Fruit fly (Drosophila melanogaster) whole organism, embryonic: Measurements from ENCODE around the gene PH4alphaNE2.

Experiments
- CG10147 ChIP-seq: fragments of 200-800 bp; sonication (Bioruptor generic); optimal IDR thresholded peaks from 2 replicates; lab custom pipeline; 2019; ENCODE audit warnings: missing biosample characterization, mild to moderate bottlenecking, missing genetic modification characterization, moderate library complexity
- CG14860 ChIP-seq: fragments of 200-800 bp; sonication (Bioruptor generic); IDR thresholded peaks from 3 replicates; pipeline ENCODE4 v1.3.6; 2022; ENCODE audit warnings: missing biosample characterization, missing genetic modification characterization; ENCODE audit not compliant: partially characterized antibody
- CG15073 ChIP-seq: fragments of 200-800 bp; sonication (Bioruptor generic); optimal IDR thresholded peaks from 2 replicates; lab custom pipeline; 2016; ENCODE audit warnings: missing biosample characterization, missing genetic modification characterization
- CG15514 ChIP-seq: fragments of 200-800 bp; sonication (Bioruptor generic); optimal IDR thresholded peaks from 3 replicates; lab custom pipeline; 2017; ENCODE audit warnings: missing biosample characterization, missing genetic modification characterization, mild to moderate bottlenecking, moderate library complexity, missing genetic modification reagents
- CG18011 ChIP-seq: fragments of 200-800 bp; sonication (Bioruptor generic); optimal IDR thresholded peaks from 2 replicates; lab custom pipeline; 2017; ENCODE audit warnings: missing biosample characterization, missing genetic modification characterization, mild to moderate bottlenecking, moderate library complexity, missing genotype
- CG1832 ChIP-seq: fragments of 200-800 bp; sonication (Bioruptor generic); optimal IDR thresholded peaks from 2 replicates; lab custom pipeline; 2017; ENCODE audit warnings: missing biosample characterization, mild to moderate bottlenecking, missing genetic modification characterization, inconsistent platforms
- CG18599 ChIP-seq: fragments of 200-800 bp; sonication (Bioruptor generic); optimal IDR thresholded peaks from 3 replicates; lab custom pipeline; 2017; ENCODE audit warnings: missing biosample characterization, missing genetic modification characterization, mild to moderate bottlenecking, moderate library complexity, missing genetic modification reagents
- CG2120 ChIP-seq: fragments of 200-800 bp; sonication (Bioruptor generic); optimal IDR thresholded peaks from 3 replicates; lab custom pipeline; 2016; ENCODE audit warnings: missing biosample characterization, missing genetic modification characterization
- CG2678 ChIP-seq: fragments of 200-800 bp; sonication (Bioruptor generic); optimal IDR thresholded peaks from 3 replicates; lab custom pipeline; 2019; ENCODE audit warnings: missing biosample characterization, mild to moderate bottlenecking, missing genetic modification characterization, moderate library complexity
- CG30403 ChIP-seq: fragments of 200-800 bp; sonication (Bioruptor generic); optimal IDR thresholded peaks from 3 replicates; lab custom pipeline; 2016; ENCODE audit warnings: missing biosample characterization, missing genetic modification characterization
- CG31224 ChIP-seq: fragments of 200-800 bp; sonication (Bioruptor generic); IDR thresholded peaks from 2 replicates; pipeline ENCODE4 v1.3.6; 2022; ENCODE audit warnings: missing biosample characterization, missing genetic modification characterization
- CG3726 ChIP-seq: fragments of 200-800 bp; sonication (Bioruptor generic); IDR thresholded peaks from 3 replicates; pipeline ENCODE4, ENCODE4 v1.3.6; 2022; ENCODE audit warnings: missing biosample characterization, missing genetic modification characterization
- CG4617 ChIP-seq: fragments of 200-800 bp; sonication (Bioruptor generic); optimal IDR thresholded peaks from 3 replicates; lab custom pipeline; 2016; ENCODE audit warnings: missing biosample characterization, missing genetic modification characterization, borderline replicate concordance
- CG4854 ChIP-seq: fragments of 200-800 bp; sonication (Bioruptor generic); optimal IDR thresholded peaks from 2 replicates; lab custom pipeline; 2016; ENCODE audit warnings: missing biosample characterization, missing genetic modification characterization, inconsistent platforms
- CG5180 ChIP-seq: fragments of 200-800 bp; sonication (Bioruptor generic); optimal IDR thresholded peaks from 3 replicates; lab custom pipeline; 2017; ENCODE audit warnings: missing biosample characterization, missing genetic modification characterization, mild to moderate bottlenecking, moderate library complexity, missing genetic modification reagents
- CG6765 ChIP-seq: fragments of 200-800 bp; sonication (Bioruptor generic); optimal IDR thresholded peaks from 3 replicates; lab custom pipeline; 2017; ENCODE audit warnings: missing biosample characterization, mild to moderate bottlenecking, missing genetic modification characterization
- CG6813 ChIP-seq: fragments of 200-800 bp; sonication (Bioruptor generic); optimal IDR thresholded peaks from 2 replicates; lab custom pipeline; 2017; ENCODE audit warnings: missing biosample characterization, missing genetic modification characterization, mild to moderate bottlenecking, moderate library complexity, missing genetic modification reagents
- CG7556 ChIP-seq: fragments of 200-800 bp; sonication (Bioruptor generic); optimal IDR thresholded peaks from 2 replicates; lab custom pipeline; 2017; ENCODE audit warnings: missing biosample characterization, mild to moderate bottlenecking, missing genetic modification characterization
- CG7839 ChIP-seq: fragments of 200-800 bp; sonication (Bioruptor generic); optimal IDR thresholded peaks from 3 replicates; lab custom pipeline; 2018; ENCODE audit warnings: missing biosample characterization, mild to moderate bottlenecking, missing genetic modification characterization, moderate library complexity
- E2f2 ChIP-seq: fragments of 200-800 bp; sonication (Bioruptor generic); IDR thresholded peaks from 2 replicates; pipeline ENCODE4 v1.3.6; 2022; ENCODE audit warnings: missing biosample characterization, missing genetic modification characterization
- Fer1 ChIP-seq: fragments of 200-800 bp; sonication (Bioruptor generic); optimal IDR thresholded peaks from 2 replicates; lab custom pipeline; 2017; ENCODE audit warnings: missing biosample characterization, mild to moderate bottlenecking, missing genetic modification characterization
- Gsc ChIP-seq: fragments of 200-800 bp; sonication (Bioruptor generic); IDR thresholded peaks from 2 replicates; pipeline ENCODE4 v1.3.6; 2022; ENCODE audit warnings: missing biosample characterization, missing genetic modification characterization
- HHEX ChIP-seq: fragments of 200-800 bp; sonication (Bioruptor generic); optimal IDR thresholded peaks from 3 replicates; lab custom pipeline; 2017; ENCODE audit warnings: missing biosample characterization, mild to moderate bottlenecking, missing genetic modification characterization, missing genetic modification reagents
- HLH4C ChIP-seq: fragments of 200-800 bp; sonication (Bioruptor generic); IDR thresholded peaks from 3 replicates; pipeline ENCODE4 v1.3.6; 2022; ENCODE audit warnings: missing biosample characterization, missing genetic modification characterization; ENCODE audit not compliant: partially characterized antibody
- Hand ChIP-seq: fragments of 200-800 bp; sonication (Bioruptor generic); optimal IDR thresholded peaks from 2 replicates; lab custom pipeline; 2017; ENCODE audit warnings: mild to moderate bottlenecking, missing biosample characterization, missing genetic modification reagents, missing genetic modification characterization
- HmgD ChIP-seq: fragments of 200-800 bp; sonication (Bioruptor generic); optimal IDR thresholded peaks from 3 replicates; lab custom pipeline; 2016; ENCODE audit warnings: missing biosample characterization, missing genetic modification characterization
- Hr51 ChIP-seq, 2 experiments: fragments of 200-800 bp; sonication (Bioruptor generic); optimal IDR thresholded peaks; 2 replicates in 1 of 2; 3 replicates in 1 of 2; lab custom pipeline; 2016 to 2018; ENCODE audit warnings: missing biosample characterization in 2 of 2, missing genetic modification characterization in 2 of 2, mild to moderate bottlenecking in 1 of 2, moderate library complexity in 1 of 2
- MTF-1 ChIP-seq: fragments of 200-800 bp; sonication (Bioruptor generic); optimal IDR thresholded peaks from 2 replicates; lab custom pipeline; 2018; ENCODE audit warnings: missing biosample characterization, mild to moderate bottlenecking, missing genetic modification characterization, borderline replicate concordance
- Myb ChIP-seq: fragments of 200-800 bp; sonication (Bioruptor generic); optimal IDR thresholded peaks from 2 replicates; lab custom pipeline; 2016; ENCODE audit warnings: missing biosample characterization, missing genetic modification characterization
- Nf-YA ChIP-seq: fragments of 200-800 bp; sonication (Bioruptor generic); IDR thresholded peaks from 2 replicates; pipeline ENCODE4 v1.3.6; 2022; ENCODE audit warnings: missing biosample characterization, missing genetic modification characterization
- Ptx1 ChIP-seq: fragments of 200-800 bp; sonication (Bioruptor generic); IDR thresholded peaks from 2 replicates; pipeline ENCODE4 v1.3.6; 2022; ENCODE audit warnings: missing biosample characterization, missing genetic modification characterization
- Rfx ChIP-seq: fragments of 200-800 bp; sonication (Bioruptor generic); IDR thresholded peaks from 2 replicates; pipeline ENCODE4 v1.3.6; 2022; ENCODE audit warnings: missing biosample characterization, missing genetic modification characterization
- Six4 ChIP-seq: fragments of 200-800 bp; sonication (Bioruptor generic); optimal IDR thresholded peaks from 2 replicates; lab custom pipeline; 2016; ENCODE audit warnings: missing biosample characterization, missing genetic modification characterization
- Sry-β ChIP-seq: fragments of 200-800 bp; sonication (Bioruptor generic); optimal IDR thresholded peaks from 2 replicates; lab custom pipeline; 2018; ENCODE audit warnings: missing biosample characterization, mild to moderate bottlenecking, missing genetic modification characterization, moderate library complexity
- Taf1 ChIP-seq: fragments of 200-800 bp; sonication (Bioruptor generic); IDR thresholded peaks from 2 replicates; pipeline ENCODE4 v1.3.6; 2022; ENCODE audit warnings: missing biosample characterization, missing genetic modification characterization
- Vsx1 ChIP-seq: fragments of 200-800 bp; sonication (Bioruptor generic); optimal IDR thresholded peaks from 2 replicates; lab custom pipeline; 2017; ENCODE audit warnings: missing biosample characterization, mild to moderate bottlenecking, missing genetic modification characterization, missing genetic modification reagents
- abd-A ChIP-seq: fragments of 200-800 bp; sonication (Bioruptor generic); optimal IDR thresholded peaks from 3 replicates; lab custom pipeline; 2019; ENCODE audit warnings: missing biosample characterization, mild to moderate bottlenecking, missing genetic modification characterization, moderate library complexity
- dimm ChIP-seq: fragments of 200-800 bp; sonication (Bioruptor generic); IDR thresholded peaks from 2 replicates; pipeline ENCODE4 v1.3.6; 2022; ENCODE audit warnings: missing biosample characterization, missing genetic modification characterization
- dmrt99B ChIP-seq: fragments of 200-800 bp; sonication (Bioruptor generic); optimal IDR thresholded peaks from 2 replicates; lab custom pipeline; 2018; ENCODE audit warnings: missing biosample characterization, mild to moderate bottlenecking, missing genetic modification characterization, moderate library complexity
- fd3F ChIP-seq: fragments of 200-800 bp; sonication (Bioruptor generic); optimal IDR thresholded peaks from 2 replicates; lab custom pipeline; 2018; ENCODE audit warnings: missing biosample characterization, mild to moderate bottlenecking, missing genetic modification characterization, moderate library complexity
- gem ChIP-seq: fragments of 200-800 bp; sonication (Bioruptor generic); optimal IDR thresholded peaks from 2 replicates; lab custom pipeline; 2019; ENCODE audit warnings: missing biosample characterization, mild to moderate bottlenecking, missing genetic modification characterization, moderate library complexity
- klu ChIP-seq: fragments of 200-800 bp; sonication (Bioruptor generic); IDR thresholded peaks from 2 replicates; pipeline ENCODE4 v1.3.6; 2022; ENCODE audit warnings: missing biosample characterization, missing genetic modification characterization
- knrl ChIP-seq: fragments of 200-800 bp; sonication (Bioruptor generic); IDR thresholded peaks from 3 replicates; pipeline ENCODE4 v1.3.6; 2022; ENCODE audit warnings: missing biosample characterization, missing genetic modification characterization; ENCODE audit not compliant: partially characterized antibody
- maf-S ChIP-seq: fragments of 200-800 bp; sonication (Bioruptor generic); optimal IDR thresholded peaks from 2 replicates; lab custom pipeline; 2016; ENCODE audit warnings: missing biosample characterization, missing genetic modification characterization
- pan ChIP-seq, 4 experiments: fragments of >200 bp in 3 of 4; fragments of 200-800 bp in 1 of 4; sonication (Bioruptor generic) in 1 of 4; optimal IDR thresholded peaks in 3 of 4; IDR thresholded peaks in 1 of 4; 2 replicates each; pipeline versions ENCODE4 v1.3.6 to Lab custom; 2017 to 2022; ENCODE audit warnings: missing biosample characterization in 2 of 4, missing genetic modification characterization in 2 of 4, mixed read lengths in 1 of 4
- rib ChIP-seq: fragments of 200-800 bp; sonication (Bioruptor generic); IDR thresholded peaks from 2 replicates; pipeline ENCODE4 v1.3.6; 2022; ENCODE audit warnings: missing biosample characterization, missing genetic modification characterization
- slbo ChIP-seq: fragments of 200-800 bp; sonication (Bioruptor generic); IDR thresholded peaks from 2 replicates; pipeline ENCODE4 v1.3.6; 2022; ENCODE audit warnings: missing biosample characterization, missing genetic modification characterization
- tio ChIP-seq: fragments of 200-800 bp; sonication (Bioruptor generic); optimal IDR thresholded peaks from 2 replicates; lab custom pipeline; 2017; ENCODE audit warnings: missing biosample characterization, missing genetic modification characterization, inconsistent platforms

The PH4alphaNE2 gene

dm6 chr3R:30550044-30550443 is 38.0 kb upstream of the PH4alphaNE2 start (continued):
- TF ChIP-seq Myb (GFP tag; lab: Kevin White, UChicago) (peak; percentile 11), CG18599 (peak; percentile 77), tio (GFP tag; lab: Kevin White, UChicago) (no peak), CG31224 (0 out of 2 replicates have a peak, but pooled peaks have one; percentile 28), klu (no peak), CG14860 (GFP tag; lab: Robert Waterston, UW) (no peak), Taf1 (GFP tag; lab: Robert Waterston, UW) (0 out of 2 replicates have a peak, but pooled peaks have one; percentile 15), CG2120 (GFP tag; lab: Kevin White, UChicago) (peak; percentile 58), Sry-β (GFP tag; lab: Kevin White, UChicago) (no peak), CG7839 (tag; lab: Kevin White, UChicago) (peak; percentile 35), Hr51 (GFP tag; optimal IDR thresholded peaks at IDR 0.05; lab: Kevin White, UChicago) (peak in 1 of 2 experiments; percentile 41), Gsc (GFP tag; lab: Robert Waterston, UW) (no peak), CG15073 (GFP tag; lab: Kevin White, UChicago) (no peak), Vsx1 (GFP tag; lab: Kevin White, UChicago) (no peak), CG6813 (no peak), CG3726 (GFP tag; lab: Robert Waterston, UW) (no peak), knrl (GFP tag; lab: Robert Waterston, UW) (no peak), E2f2 (GFP tag; lab: Robert Waterston, UW) (no peak), pan (optimal IDR thresholded peaks at IDR 0.05; lab: Kevin White, UChicago) (no peak), pan (GFP tag; optimal IDR thresholded peaks at IDR 0.05 in 1 of 2, IDR thresholded peaks at IDR 0.05 in 1 of 2) (peak in 1 of 2 experiments; percentile 38), CG5180 (GFP tag; lab: Kevin White, UChicago) (no peak), CG30403 (GFP tag; lab: Kevin White, UChicago) (peak; percentile 1), CG1832 (no peak), CG4854 (no peak), CG18011 (GFP tag; lab: Kevin White, UChicago) (no peak), dimm (GFP tag; lab: Robert Waterston, UW) (no peak), maf-S (GFP tag; lab: Kevin White, UChicago) (no peak), dmrt99B (peak; percentile 38), HLH4C (no peak), HHEX (GFP tag; lab: Kevin White, UChicago) (peak; percentile 5), Nf-YA (no peak), Ptx1 (GFP tag; lab: Robert Waterston, UW) (0 out of 2 replicates have a peak, but pooled peaks have one; percentile 13), CG7556 (GFP tag; lab: Kevin White, UChicago) (peak; percentile 41), CG6765 (GFP tag; lab: Kevin White, UChicago) (peak; percentile 11), HmgD (GFP tag; lab: Kevin White, UChicago) (no peak), Six4 (GFP tag; lab: Kevin White, UChicago) (no peak), Fer1 (GFP tag; lab: Kevin White, UChicago) (peak; percentile 48), gem (peak; percentile 38), abd-A (peak; percentile 44), fd3F (GFP tag; lab: Kevin White, UChicago) (no peak), CG15514 (peak; percentile 31), CG4617 (GFP tag; lab: Kevin White, UChicago) (no peak), CG10147 (GFP tag; lab: Kevin White, UChicago) (peak; percentile 4), CG2678 (tag; lab: Kevin White, UChicago) (peak; percentile 43), Hand (GFP tag; lab: Kevin White, UChicago) (peak; percentile 27), rib (GFP tag; lab: Robert Waterston, UW) (no peak), MTF-1 (GFP tag; lab: Kevin White, UChicago) (no peak), slbo (peak; percentile 56; the same call in 1 of the 2 replicates), Rfx (GFP tag; lab: Robert Waterston, UW) (peak; percentile 42; the same call in 1 of the 2 replicates)
